Worm (Caenorhabditis elegans) whole organism, midembryonic: ENCODE measurements around the gene mrps-11.

Experiments
- T22C8.4 ChIP-seq: fragments of 200-800 bp; sonication (Bioruptor generic); IDR thresholded peaks from 2 replicates; pipeline ENCODE4 v1.3.6; 2022; ENCODE audit warnings: missing genetic modification characterization, missing compliant biosample characterization
- cog-1 ChIP-seq: sonication (generic microtip); optimal IDR thresholded peaks from 2 replicates; lab custom pipeline; 2016; ENCODE audit warnings: missing genetic modification characterization, missing compliant biosample characterization
- flt-1 ChIP-seq: fragments of 200-800 bp; sonication (Bioruptor generic); IDR thresholded peaks from 2 replicates; pipeline ENCODE4 v1.3.6; 2022; ENCODE audit warnings: missing genetic modification characterization, missing compliant biosample characterization
- klf-2 ChIP-seq: fragments of 200-800 bp; sonication (Bioruptor generic); conservative IDR thresholded peaks from 2 replicates; pipeline ENCODE4 v1.3.6; 2022; ENCODE audit warnings: missing genetic modification reagents, missing genetic modification characterization, missing compliant biosample characterization
- med-1 ChIP-seq: sonication (generic microtip); optimal IDR thresholded peaks from 2 replicates; lab custom pipeline; 2017; ENCODE audit warnings: missing genetic modification characterization, mild to moderate bottlenecking, missing compliant biosample characterization, antibody characterized with exemption, missing genetic modification reagents; ENCODE audit not compliant: insufficient read depth
- ref-1 ChIP-seq: fragments of 200-800 bp; sonication (Bioruptor generic); conservative IDR thresholded peaks from 2 replicates; pipeline ENCODE4 v1.3.6; 2022; ENCODE audit warnings: missing genetic modification reagents, missing genetic modification characterization, missing compliant biosample characterization
- tab-1 ChIP-seq: fragments of 200-800 bp; sonication (Bioruptor generic); IDR thresholded peaks from 2 replicates; pipeline ENCODE4 v1.3.6; 2022; ENCODE audit warnings: missing genetic modification characterization, missing compliant biosample characterization
- ztf-23 ChIP-seq: fragments of 200-800 bp; sonication (Bioruptor generic); IDR thresholded peaks from 2 replicates; pipeline ENCODE4 v1.3.6; 2022; ENCODE audit warnings: missing genetic modification reagents, missing genetic modification characterization, missing compliant biosample characterization
- ztf-29 ChIP-seq: fragments of 200-800 bp; sonication (Bioruptor generic); IDR thresholded peaks from 2 replicates; pipeline ENCODE4 v1.3.6; 2022; ENCODE audit warnings: missing genetic modification reagents, missing genetic modification characterization, missing compliant biosample characterization

The mrps-11 gene

ce11 chrV:12518770-12519169 lies 24.3 kb upstream of the mrps-11 start:
- TF ChIP-seq ztf-29 (GFP tag; lab: Robert Waterston, UW) (no peak), ref-1 (GFP tag; lab: Robert Waterston, UW) (no peak)

- TF ChIP-seq tab-1 (GFP tag; lab: Robert Waterston, UW): no peak
- no peak for TF ChIP-seq T22C8.4 (GFP tag; lab: Robert Waterston, UW)
- no peak for TF ChIP-seq flt-1 (GFP tag; lab: Robert Waterston, UW)
- TF ChIP-seq ztf-29 (GFP tag; lab: Robert Waterston, UW): no peak
- no peak for TF ChIP-seq ztf-23
- TF ChIP-seq klf-2 (GFP tag; lab: Robert Waterston, UW): no peak
- no peak for TF ChIP-seq med-1 (GFP tag; lab: Kevin White, UChicago)
- no peak for TF ChIP-seq cog-1 (tag; lab: Kevin White, UChicago)
- no peak for TF ChIP-seq ref-1 (GFP tag; lab: Robert Waterston, UW)
These were observed 23.3 kb upstream of the mrps-11 start for ce11 chrV:12517757-12518156.

- TF ChIP-seq ref-1 (GFP tag; lab: Robert Waterston, UW) (no peak), T22C8.4 (GFP tag; lab: Robert Waterston, UW) (no peak), flt-1 (GFP tag; lab: Robert Waterston, UW) (no peak), cog-1 (tag; lab: Kevin White, UChicago) (no peak)
These were observed 22.7 kb upstream of the mrps-11 start, which contains the start of gene cal-1 for ce11 chrV:12517148-12517547. Gene cal-1 (minus strand): TSS chrV:12517248.

- TF ChIP-seq ztf-23: no peak
- TF ChIP-seq cog-1 (tag; lab: Kevin White, UChicago): no peak
- no peak for TF ChIP-seq tab-1 (GFP tag; lab: Robert Waterston, UW)
- TF ChIP-seq klf-2 (GFP tag; lab: Robert Waterston, UW): no peak
- no peak for TF ChIP-seq flt-1 (GFP tag; lab: Robert Waterston, UW)
- TF ChIP-seq med-1 (GFP tag; lab: Kevin White, UChicago): no peak
- no peak for TF ChIP-seq ztf-29 (GFP tag; lab: Robert Waterston, UW)
- no peak for TF ChIP-seq ref-1 (GFP tag; lab: Robert Waterston, UW)
- no peak for TF ChIP-seq T22C8.4 (GFP tag; lab: Robert Waterston, UW)
These were observed 19.5 kb upstream of the mrps-11 start for ce11 chrV:12513900-12514299.

- TF ChIP-seq cog-1 (tag; lab: Kevin White, UChicago) (no peak), T22C8.4 (GFP tag; lab: Robert Waterston, UW) (no peak)
These were observed 18.4 kb upstream of the mrps-11 start, which contains the start of the genes T28H10.2 and lgmn-1 for ce11 chrV:12512773-12513172. Gene T28H10.2 (minus strand): TSS chrV:12512949. Gene lgmn-1 (plus strand): TSS chrV:12513056.

ce11 chrV:12511946-12512345 lies 17.5 kb upstream of the mrps-11 start:
- TF ChIP-seq ref-1 (GFP tag; lab: Robert Waterston, UW) (no peak), med-1 (GFP tag; lab: Kevin White, UChicago) (no peak), ztf-23 (no peak), cog-1 (tag; lab: Kevin White, UChicago) (no peak), flt-1 (GFP tag; lab: Robert Waterston, UW) (no peak), ztf-29 (GFP tag; lab: Robert Waterston, UW) (no peak), klf-2 (GFP tag; lab: Robert Waterston, UW) (no peak), tab-1 (GFP tag; lab: Robert Waterston, UW) (no peak), T22C8.4 (GFP tag; lab: Robert Waterston, UW) (no peak)

- TF ChIP-seq klf-2 (GFP tag; lab: Robert Waterston, UW) (no peak), tab-1 (GFP tag; lab: Robert Waterston, UW) (no peak), ztf-23 (no peak), cog-1 (tag; lab: Kevin White, UChicago) (no peak), ref-1 (GFP tag; lab: Robert Waterston, UW) (no peak), med-1 (GFP tag; lab: Kevin White, UChicago) (no peak), T22C8.4 (GFP tag; lab: Robert Waterston, UW) (no peak)
These were observed 11.8 kb upstream of the mrps-11 start, which contains the start of gene nlp-46 for ce11 chrV:12506185-12506584. Gene nlp-46 (minus strand): TSS chrV:12506285.

- TF ChIP-seq tab-1 (GFP tag; lab: Robert Waterston, UW) (no peak), flt-1 (GFP tag; lab: Robert Waterston, UW) (no peak), ztf-23 (no peak), ztf-29 (GFP tag; lab: Robert Waterston, UW) (no peak), klf-2 (GFP tag; lab: Robert Waterston, UW) (no peak), med-1 (GFP tag; lab: Kevin White, UChicago) (no peak), cog-1 (tag; lab: Kevin White, UChicago) (no peak), ref-1 (GFP tag; lab: Robert Waterston, UW) (no peak), T22C8.4 (GFP tag; lab: Robert Waterston, UW) (no peak)
These were observed 11.3 kb upstream of the mrps-11 start for ce11 chrV:12505730-12506129.

ce11 chrV:12503494-12503893 lies 9.1 kb upstream of the mrps-11 start, which contains the start of gene T28H10.1:
Gene T28H10.1 (plus strand): TSS chrV:12503794.
- no peak for TF ChIP-seq ztf-23
- no peak for TF ChIP-seq ref-1 (GFP tag; lab: Robert Waterston, UW)
- TF ChIP-seq cog-1 (tag; lab: Kevin White, UChicago): no peak
- TF ChIP-seq med-1 (GFP tag; lab: Kevin White, UChicago): no peak
- TF ChIP-seq tab-1 (GFP tag; lab: Robert Waterston, UW): no peak
- no peak for TF ChIP-seq klf-2 (GFP tag; lab: Robert Waterston, UW)
- no peak for TF ChIP-seq T22C8.4 (GFP tag; lab: Robert Waterston, UW)
- TF ChIP-seq ztf-29 (GFP tag; lab: Robert Waterston, UW): no peak
- no peak for TF ChIP-seq flt-1 (GFP tag; lab: Robert Waterston, UW)
